Fruit fly (Drosophila melanogaster) whole organism, adult: ENCODE results near the gene CG4393.

ENCODE experiments used
- CG11617 ChIP-seq: fragments of 200-800 bp; sonication (Bioruptor generic); optimal IDR thresholded peaks from 2 replicates; lab custom pipeline; 2017; ENCODE audit warnings: mild to moderate bottlenecking, missing biosample characterization, missing genetic modification reagents, missing genetic modification characterization
- CG12768 ChIP-seq: fragments of 200-800 bp; sonication (Bioruptor generic); optimal IDR thresholded peaks from 2 replicates; lab custom pipeline; 2017; ENCODE audit warnings: missing biosample characterization, missing genetic modification characterization, mild to moderate bottlenecking, moderate library complexity, missing genetic modification reagents
- CG14711 ChIP-seq: fragments of 200-800 bp; sonication (Bioruptor generic); optimal IDR thresholded peaks from 2 replicates; lab custom pipeline; 2018; ENCODE audit warnings: missing biosample characterization, mild to moderate bottlenecking, missing genetic modification characterization, moderate library complexity
- CG1620 ChIP-seq: fragments of 200-800 bp; sonication (Bioruptor generic); optimal IDR thresholded peaks from 2 replicates; lab custom pipeline; 2016; ENCODE audit warnings: missing biosample characterization, missing genetic modification characterization
- CG33017 ChIP-seq: fragments of 200-800 bp; sonication (Bioruptor generic); optimal IDR thresholded peaks from 2 replicates; lab custom pipeline; 2018; ENCODE audit warnings: missing biosample characterization, mild to moderate bottlenecking, missing genetic modification characterization, moderate library complexity
- CG5204 ChIP-seq: fragments of 200-800 bp; sonication (Bioruptor generic); optimal IDR thresholded peaks from 2 replicates; lab custom pipeline; 2016; ENCODE audit warnings: missing biosample characterization, missing genetic modification characterization
- CG7045 ChIP-seq: fragments of 200-800 bp; sonication (Bioruptor generic); optimal IDR thresholded peaks from 2 replicates; lab custom pipeline; 2017; ENCODE audit warnings: missing biosample characterization, mild to moderate bottlenecking, missing genetic modification characterization
- CG7101 ChIP-seq: fragments of 200-800 bp; sonication (Bioruptor generic); optimal IDR thresholded peaks from 2 replicates; lab custom pipeline; 2018; ENCODE audit warnings: missing biosample characterization, mild to moderate bottlenecking, missing genetic modification characterization, moderate library complexity
- Clk ChIP-seq: fragments of 200-800 bp; sonication (Bioruptor generic); optimal IDR thresholded peaks from 2 replicates; lab custom pipeline; 2017; ENCODE audit warnings: missing biosample characterization, missing genetic modification characterization
- Crg-1 ChIP-seq: fragments of 200-800 bp; sonication (Bioruptor generic); optimal IDR thresholded peaks from 2 replicates; lab custom pipeline; 2016; ENCODE audit warnings: missing biosample characterization, missing genetic modification characterization
- Hr96 ChIP-seq: fragments of 200-800 bp; sonication (Bioruptor generic); optimal IDR thresholded peaks from 2 replicates; lab custom pipeline; 2016; ENCODE audit warnings: missing biosample characterization, missing genetic modification characterization
- Mnt ChIP-seq: fragments of 200-800 bp; sonication (Bioruptor generic); optimal IDR thresholded peaks from 2 replicates; lab custom pipeline; 2016; ENCODE audit warnings: missing biosample characterization, mild to moderate bottlenecking, missing genetic modification characterization
- cic ChIP-seq: fragments of 200-800 bp; sonication (Bioruptor generic); optimal IDR thresholded peaks from 2 replicates; lab custom pipeline; 2017; ENCODE audit warnings: missing biosample characterization, mild to moderate bottlenecking, missing genetic modification characterization, moderate library complexity
- cnc ChIP-seq, 2 experiments: fragments of >200 bp; optimal IDR thresholded peaks; 2 replicates each; lab custom pipeline; 2017
- kay ChIP-seq: fragments of 200-800 bp; sonication (Bioruptor generic); peaks from one replicate; lab custom pipeline; 2016; ENCODE audit warnings: missing biosample characterization, missing genetic modification characterization, borderline replicate concordance
- ovo ChIP-seq: fragments of 200-800 bp; sonication (Bioruptor generic); optimal IDR thresholded peaks from 2 replicates; lab custom pipeline; 2016; ENCODE audit warnings: missing biosample characterization, missing genetic modification characterization
- pad ChIP-seq: fragments of 200-800 bp; sonication (Bioruptor generic); optimal IDR thresholded peaks from 3 replicates; lab custom pipeline; 2017; ENCODE audit warnings: missing biosample characterization, missing genetic modification characterization, mild to moderate bottlenecking, moderate library complexity, missing genetic modification reagents
- tj ChIP-seq: fragments of 200-800 bp; sonication (Bioruptor generic); optimal IDR thresholded peaks from 3 replicates; lab custom pipeline; 2017; ENCODE audit warnings: missing biosample characterization, mild to moderate bottlenecking, missing genetic modification characterization, moderate library complexity
- toe ChIP-seq: fragments of 200-800 bp; sonication (Bioruptor generic); optimal IDR thresholded peaks from 2 replicates; lab custom pipeline; 2016; ENCODE audit warnings: missing biosample characterization, missing genetic modification characterization

CG4393 gene

DNA sequence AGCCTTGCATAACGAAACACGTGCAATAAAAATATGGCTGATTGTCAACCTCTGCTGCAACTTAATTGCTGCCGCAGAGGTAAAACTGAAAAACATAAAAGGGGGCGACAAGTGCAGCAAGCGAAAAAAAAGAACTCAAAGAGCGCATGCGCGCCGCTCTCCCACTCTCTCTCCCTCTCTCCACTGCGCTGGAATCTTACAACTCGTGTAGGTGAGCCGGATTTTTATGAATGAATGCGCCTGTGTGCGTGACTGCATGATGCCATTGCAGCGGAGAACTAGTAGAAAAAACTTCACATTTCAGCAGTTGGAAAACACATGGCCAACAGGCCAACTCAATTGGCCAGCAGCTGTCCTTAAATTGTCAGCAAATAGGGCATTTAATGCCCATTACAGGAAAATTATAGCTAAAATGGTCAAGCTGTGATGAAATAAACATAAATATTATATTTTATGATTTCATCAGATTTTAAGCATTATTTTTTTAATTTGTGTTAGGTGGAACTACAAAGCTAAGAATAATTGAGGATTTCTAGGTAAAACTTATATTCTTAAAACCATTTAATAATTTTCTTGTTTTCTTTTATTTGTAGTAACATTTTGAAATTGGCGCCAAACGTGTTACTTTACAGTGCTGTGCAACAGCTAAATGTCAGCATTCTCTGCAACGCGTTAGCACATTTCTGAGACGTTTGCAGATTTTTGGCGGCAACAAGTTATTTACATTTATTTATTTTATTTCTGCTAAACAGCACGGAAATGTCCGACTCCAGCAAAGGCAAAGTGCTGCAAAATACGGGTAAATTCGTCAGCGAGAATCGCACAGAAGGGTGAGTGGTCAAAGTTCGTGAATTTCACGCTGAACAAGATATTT is 36.9 kb downstream of the CG4393 start, which contains the start of gene PolE1:
TSS of gene PolE1 (plus strand) at position 697 of the 874 bp plus-strand sequence.
- TF ChIP-seq toe (GFP tag; lab: Kevin White, UChicago) (peak; percentile 22), Crg-1 (peak; percentile 49), CG5204 (peak; percentile 20), Mnt (GFP tag; lab: Kevin White, UChicago) (peak; percentile 30), CG1620 (peak; percentile 44), Clk (GFP tag; lab: Kevin White, UChicago) (no peak), pad (GFP tag; lab: Kevin White, UChicago) (peak; percentile 30), CG33017 (tag; lab: Kevin White, UChicago) (peak; percentile 22), CG7101 (tag; lab: Kevin White, UChicago) (peak; percentile 44), cic (no peak)

DNA sequence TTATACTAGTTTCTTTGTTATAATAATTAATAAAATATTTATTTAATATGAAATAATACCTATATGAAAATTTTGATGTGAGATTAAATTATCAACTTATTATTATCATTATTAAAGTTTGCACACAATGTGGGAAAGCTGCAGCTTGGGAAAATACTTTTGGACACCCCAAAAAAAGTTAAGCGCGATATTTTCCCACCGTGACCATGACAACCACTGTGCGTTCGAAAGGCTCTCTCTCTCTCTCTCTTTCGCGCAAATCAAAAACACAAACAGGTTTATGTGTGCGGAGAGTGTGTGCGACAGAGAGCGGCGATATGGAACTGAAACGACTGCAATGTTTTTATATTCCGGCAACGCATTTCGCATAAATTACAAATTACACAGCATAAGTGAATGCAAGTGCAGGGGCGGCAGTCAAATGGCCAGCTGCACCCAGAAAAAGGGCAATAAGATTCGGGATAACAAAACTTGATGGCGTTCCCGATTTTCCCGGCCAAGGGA is 37.6 kb downstream of the CG4393 start:
- TF ChIP-seq Hr96 (GFP tag; lab: Kevin White, UChicago), result no peak
- no peak for TF ChIP-seq CG7045
- TF ChIP-seq CG7101 (tag; lab: Kevin White, UChicago), result no peak
- TF ChIP-seq Crg-1, result no peak
- no peak for TF ChIP-seq CG5204
- no peak for TF ChIP-seq cic
- TF ChIP-seq kay, result no peak
- no peak for TF ChIP-seq tj (GFP tag; lab: Kevin White, UChicago)
- no peak for TF ChIP-seq CG1620

DNA sequence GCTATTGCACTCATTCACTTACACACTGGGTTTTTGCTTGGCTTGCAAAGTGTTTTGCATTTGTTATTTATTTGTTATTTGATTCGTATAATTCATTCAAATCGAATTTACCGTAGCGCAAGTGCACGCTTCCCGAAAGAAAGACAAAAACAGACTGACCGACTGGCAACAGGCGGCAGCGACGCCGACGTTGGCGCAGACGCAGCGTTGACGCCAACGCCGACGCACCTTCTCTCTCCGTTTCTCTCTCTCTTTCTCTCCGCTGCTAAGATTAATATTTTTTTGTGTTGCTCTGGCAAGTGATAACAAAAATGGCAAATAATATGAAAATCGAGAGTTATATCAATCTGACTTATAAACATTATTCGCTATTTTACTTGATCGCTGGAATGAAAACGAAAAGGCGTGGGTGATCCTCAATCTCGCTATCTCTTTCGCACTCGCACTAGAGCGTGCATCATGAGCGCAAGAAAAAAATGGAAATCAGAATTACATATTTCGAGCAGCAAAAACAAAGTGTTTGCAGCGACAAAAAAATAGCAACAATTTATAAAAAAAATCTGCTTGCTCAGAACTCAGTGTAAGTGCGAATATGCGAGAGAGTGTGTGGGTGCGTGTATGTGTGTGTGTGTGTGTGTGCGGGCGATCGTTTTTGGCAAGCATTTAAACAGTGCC is 38.4 kb downstream of the CG4393 start, which contains the start of gene pnt:
TSS of gene pnt (minus strand) at position 161 of the 675 bp plus-strand sequence.
- TF ChIP-seq cnc (optimal IDR thresholded peaks at IDR 0.05; lab: Kevin White, UChicago) (no peak), Mnt (GFP tag; lab: Kevin White, UChicago) (no peak), cic (peak; percentile 95), CG5204 (no peak), tj (GFP tag; lab: Kevin White, UChicago) (peak; percentile 30), CG7101 (tag; lab: Kevin White, UChicago) (no peak)

DNA sequence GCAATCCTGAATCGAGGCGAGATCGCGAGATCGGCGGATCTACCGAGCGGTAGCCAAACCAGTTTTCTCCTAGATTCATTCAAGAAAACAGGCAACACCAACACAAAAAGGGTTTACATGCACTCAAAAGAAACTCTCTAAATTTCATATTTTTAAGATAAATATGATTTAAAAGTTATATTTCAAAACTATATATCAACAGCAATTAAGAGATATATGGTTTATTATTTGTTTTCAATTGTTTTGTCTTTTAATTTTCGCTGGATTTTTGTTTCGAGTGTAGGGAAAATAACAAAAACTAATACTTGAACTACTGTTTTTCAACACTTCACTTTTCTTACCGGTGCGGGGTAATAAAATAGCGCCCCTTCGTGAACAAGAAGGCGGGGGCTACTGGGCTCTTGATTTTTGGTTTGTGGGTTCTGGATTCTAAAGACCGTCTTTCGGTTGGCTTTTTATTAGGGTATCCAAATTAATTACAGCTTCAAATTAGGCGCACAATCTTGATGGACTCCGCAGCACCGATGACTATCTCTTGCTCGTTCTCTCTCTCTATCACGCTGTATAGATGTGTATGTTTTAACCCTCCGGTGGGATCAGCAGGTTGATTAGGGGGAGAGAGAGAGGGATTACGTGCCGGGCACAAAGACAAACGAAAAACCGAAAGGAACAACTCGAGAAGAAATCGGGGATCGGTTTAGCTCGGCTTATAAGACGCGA is 39.4 kb downstream of the CG4393 start:
- TF ChIP-seq Mnt (GFP tag; lab: Kevin White, UChicago) (no peak), cnc (optimal IDR thresholded peaks at IDR 0.05; lab: Kevin White, UChicago) (no peak), CG12768 (no peak), pad (GFP tag; lab: Kevin White, UChicago) (no peak), tj (GFP tag; lab: Kevin White, UChicago) (no peak), CG5204 (no peak), ovo (GFP tag; lab: Kevin White, UChicago) (no peak), CG33017 (tag; lab: Kevin White, UChicago) (no peak), CG7101 (tag; lab: Kevin White, UChicago) (no peak), cic (no peak), CG14711 (tag; lab: Kevin White, UChicago) (no peak), CG1620 (no peak), CG7045 (no peak), Hr96 (GFP tag; lab: Kevin White, UChicago) (no peak)

DNA sequence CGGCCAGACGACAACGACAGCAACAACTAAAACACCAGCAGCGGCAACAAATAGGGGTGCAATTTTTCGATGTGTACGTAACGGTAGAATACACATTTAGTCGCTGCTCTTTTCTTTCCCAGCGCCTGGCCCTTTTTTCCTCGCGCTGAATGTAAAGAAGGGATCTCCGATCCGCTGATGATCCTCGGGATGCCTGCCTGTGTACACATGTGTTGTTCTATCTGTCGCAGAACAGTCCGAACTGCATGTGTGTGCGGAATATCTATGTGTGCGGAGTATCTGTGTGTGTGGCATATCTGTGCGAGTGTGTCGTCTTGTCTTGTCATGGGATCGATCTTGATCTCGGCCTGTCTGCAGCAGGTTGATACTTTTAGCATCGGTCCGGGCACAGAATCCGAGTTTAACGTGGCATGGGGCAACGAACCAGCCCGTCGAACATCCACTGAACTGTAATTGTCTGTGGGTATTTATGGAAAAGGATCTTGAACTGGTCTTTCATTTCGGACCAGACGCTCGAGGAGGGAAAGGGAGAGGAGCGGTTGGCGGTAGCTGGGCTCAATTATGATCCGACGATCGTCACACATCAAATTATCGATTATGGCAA is 40.8 kb downstream of the CG4393 start:
- TF ChIP-seq toe (GFP tag; lab: Kevin White, UChicago), result no peak
- TF ChIP-seq CG5204, result no peak
- no peak for TF ChIP-seq CG11617
- TF ChIP-seq CG1620, result no peak
- TF ChIP-seq CG33017 (tag; lab: Kevin White, UChicago), result no peak

DNA sequence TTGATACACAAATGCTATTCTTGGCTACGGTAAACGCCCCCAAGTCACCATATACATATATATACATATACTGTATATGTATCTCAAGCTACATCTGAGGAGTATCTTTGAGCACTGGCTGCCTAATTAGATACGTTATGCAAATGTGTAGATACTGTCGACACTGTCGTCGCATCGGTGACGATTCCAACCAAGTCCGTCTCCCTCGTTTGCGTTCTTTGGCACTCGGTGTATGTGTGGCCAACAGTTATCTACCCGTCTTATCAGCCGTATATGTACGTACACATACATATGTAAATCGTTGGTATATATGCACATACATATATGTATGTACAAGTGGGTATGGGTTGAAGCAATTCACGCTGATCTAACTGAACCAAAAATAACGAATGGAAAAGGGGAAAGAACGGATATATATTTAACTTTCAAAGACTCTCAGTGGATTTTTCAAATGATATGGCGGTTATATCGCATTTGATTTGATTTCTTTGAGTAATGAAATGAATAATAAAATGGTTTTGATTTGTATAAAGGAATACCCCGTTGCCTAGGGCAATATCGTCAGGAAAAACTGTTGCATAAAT is 42.7 kb downstream of the CG4393 start:
- TF ChIP-seq Hr96 (GFP tag; lab: Kevin White, UChicago) (no peak), cic (peak; percentile 28)

DNA sequence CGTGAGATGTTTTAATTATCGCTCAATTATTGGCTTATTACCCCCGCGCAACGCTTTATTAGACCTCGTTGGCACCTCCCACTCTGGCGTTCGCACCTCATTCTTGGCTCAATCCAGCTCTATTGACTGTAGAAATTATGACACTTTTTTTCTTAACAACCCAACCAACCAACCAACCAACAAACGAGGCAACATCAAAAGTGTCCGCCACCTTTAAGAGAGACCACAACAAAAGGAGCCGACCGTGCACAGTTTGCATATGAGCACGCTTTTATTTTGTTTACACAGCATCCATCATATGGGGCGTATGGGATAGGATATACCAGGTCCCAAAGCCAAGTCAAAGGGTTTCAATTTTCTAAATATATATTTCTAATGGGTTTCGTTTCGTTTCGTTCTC is 44.0 kb downstream of the CG4393 start:
- TF ChIP-seq CG5204 (no peak), toe (GFP tag; lab: Kevin White, UChicago) (no peak), Clk (GFP tag; lab: Kevin White, UChicago) (no peak), Mnt (GFP tag; lab: Kevin White, UChicago) (no peak), CG33017 (tag; lab: Kevin White, UChicago) (no peak), Hr96 (GFP tag; lab: Kevin White, UChicago) (no peak), ovo (GFP tag; lab: Kevin White, UChicago) (no peak), Crg-1 (no peak), tj (GFP tag; lab: Kevin White, UChicago) (no peak), CG7045 (no peak)
